Worm (Caenorhabditis elegans) whole organism, L2 larva: Measurements from ENCODE around the gene sru-37.

Source experiments
- ama-1 ChIP-seq: fragments of 150-350 bp; optimal IDR thresholded peaks from 2 replicates; lab custom pipeline; 2018; ENCODE audit warnings: inconsistent platforms
- lin-13 ChIP-seq: fragments of 150-350 bp; optimal IDR thresholded peaks from 2 replicates; lab custom pipeline; 2014; ENCODE audit warnings: missing biosample characterization, missing genetic modification reagents, missing genetic modification characterization
- nhr-11 ChIP-seq: fragments of 150-350 bp; optimal IDR thresholded peaks from 2 replicates; lab custom pipeline; 2014; ENCODE audit warnings: missing biosample characterization, missing genetic modification characterization
- nhr-12 ChIP-seq: fragments of 150-350 bp; optimal IDR thresholded peaks from 2 replicates; lab custom pipeline; 2014; ENCODE audit warnings: missing biosample characterization, missing genetic modification characterization
- nhr-6 ChIP-seq: fragments of 150-350 bp; optimal IDR thresholded peaks from 2 replicates; lab custom pipeline; 2014; ENCODE audit warnings: missing biosample characterization, missing genetic modification characterization
- skn-1 ChIP-seq: sonication (generic microtip); optimal IDR thresholded peaks from 2 replicates; lab custom pipeline; 2017; ENCODE audit warnings: missing biosample characterization, missing genetic modification characterization
- sma-9 ChIP-seq, 2 experiments: fragments of 150-350 bp in 1 of 2; sonication (generic microtip) in 1 of 2; optimal IDR thresholded peaks; 2 replicates each; lab custom pipeline; 2014 to 2016; ENCODE audit warnings: missing genetic modification characterization in 2 of 2, mild to moderate bottlenecking in 1 of 2, missing biosample characterization in 1 of 2, missing compliant biosample characterization in 1 of 2, missing genetic modification reagents in 1 of 2, moderate library complexity in 1 of 2
- snpc-4 ChIP-seq: fragments of 150-350 bp; optimal IDR thresholded peaks from 2 replicates; lab custom pipeline; 2014; ENCODE audit warnings: missing biosample characterization, missing genetic modification characterization
- ztf-11 ChIP-seq: sonication (generic microtip); optimal IDR thresholded peaks from 2 replicates; lab custom pipeline; 2017; ENCODE audit warnings: missing biosample characterization, missing genetic modification characterization

- TF ChIP-seq sma-9 (GFP tag; optimal IDR thresholded peaks at IDR 0.05; lab: Kevin White, UChicago) (no peak), sma-9 (tag; optimal IDR thresholded peaks at IDR 0.05; lab: Kevin White, UChicago) (no peak), ztf-11 (no peak), nhr-11 (tag; lab: Kevin White, UChicago) (no peak), nhr-12 (no peak), skn-1 (no peak), lin-13 (no peak), ama-1 (lab: Kevin White, UChicago) (peak; percentile 82), snpc-4 (tag; lab: Kevin White, UChicago) (no peak), nhr-6 (no peak)
These were observed 18.5 kb upstream of the sru-37 start, which contains the start of gene F46B6.6 for ce11 chrV:9786721-9787131.
